Worm (Caenorhabditis elegans) whole organism, L1 larva: ENCODE measurements around the gene ador-1.

Experiments used
- C04F5.9 ChIP-seq: sonication (generic microtip); optimal IDR thresholded peaks from 2 replicates; lab custom pipeline; 2016; ENCODE audit warnings: missing genetic modification characterization, missing compliant biosample characterization
- F16B12.6 ChIP-seq: fragments of 150-350 bp; optimal IDR thresholded peaks from 2 replicates; lab custom pipeline; 2014; ENCODE audit warnings: missing biosample characterization, missing genetic modification characterization
- Y116A8C.19 ChIP-seq: sonication (generic microtip); optimal IDR thresholded peaks from 2 replicates; lab custom pipeline; 2016; ENCODE audit warnings: missing compliant biosample characterization, missing genetic modification characterization, borderline replicate concordance
- aha-1 ChIP-seq: fragments of 150-350 bp; optimal IDR thresholded peaks from 2 replicates; lab custom pipeline; 2014; ENCODE audit warnings: missing biosample characterization, missing genetic modification characterization
- blmp-1 ChIP-seq: fragments of 150-350 bp; optimal IDR thresholded peaks from 2 replicates; lab custom pipeline; 2014; ENCODE audit warnings: missing biosample characterization, missing genetic modification characterization
- ceh-63 ChIP-seq: fragments of 200-800 bp; sonication (Bioruptor generic); optimal IDR thresholded peaks from 2 replicates; lab custom pipeline; 2018; ENCODE audit warnings: mild to moderate bottlenecking, missing genetic modification characterization, missing compliant biosample characterization
- ceh-82 ChIP-seq, 3 experiments: fragments of 150-350 bp in 1 of 3; sonication (generic microtip) in 2 of 3; optimal IDR thresholded peaks; 2 replicates each; lab custom pipeline; 2014 to 2017; ENCODE audit warnings: missing biosample characterization in 3 of 3, missing genetic modification characterization in 3 of 3
- dpl-1 ChIP-seq, 3 experiments: fragments of 150-350 bp in 2 of 3; sonication (generic microtip) in 1 of 3; optimal IDR thresholded peaks; 2 replicates each; lab custom pipeline; 2014 to 2017; ENCODE audit warnings: missing biosample characterization in 3 of 3, missing genetic modification characterization in 3 of 3, missing genetic modification reagents in 3 of 3
- efl-1 ChIP-seq, 4 experiments: fragments of 150-350 bp; optimal IDR thresholded peaks in 3 of 4; peaks in 1 of 4; 1 replicate in 1 of 4; 2 replicates in 3 of 4; lab custom pipeline; 2014; ENCODE audit warnings: missing biosample characterization in 2 of 4, missing genetic modification characterization in 2 of 4, missing genetic modification reagents in 2 of 4
- efl-3 ChIP-seq: fragments of 200-800 bp; sonication (Bioruptor generic); optimal IDR thresholded peaks from 2 replicates; lab custom pipeline; 2018; ENCODE audit warnings: mild to moderate bottlenecking, missing genetic modification characterization, missing compliant biosample characterization
- egl-13 ChIP-seq: sonication (generic microtip); optimal IDR thresholded peaks from 2 replicates; lab custom pipeline; 2016; ENCODE audit warnings: missing genotype, missing genetic modification reagents, missing genetic modification characterization, missing compliant biosample characterization
- elt-3 ChIP-seq, 6 experiments: fragments of 150-350 bp in 1 of 6; sonication (generic microtip); optimal IDR thresholded peaks; 2 replicates each; lab custom pipeline; 2017 to 2018; ENCODE audit warnings: missing biosample characterization in 6 of 6, missing genetic modification characterization in 6 of 6, inconsistent platforms in 1 of 6
- fkh-10 ChIP-seq: sonication (generic microtip); optimal IDR thresholded peaks from 2 replicates; lab custom pipeline; 2017; ENCODE audit warnings: missing biosample characterization, missing genetic modification reagents, missing genetic modification characterization
- fkh-4 ChIP-seq: sonication (generic microtip); optimal IDR thresholded peaks from 2 replicates; lab custom pipeline; 2016; ENCODE audit warnings: missing compliant biosample characterization, missing genetic modification characterization, borderline replicate concordance
- fkh-8 ChIP-seq: sonication (generic microtip); optimal IDR thresholded peaks from 2 replicates; lab custom pipeline; 2016; ENCODE audit warnings: mild to moderate bottlenecking, missing genetic modification characterization, missing compliant biosample characterization
- fos-1 ChIP-seq: fragments of 150-350 bp; optimal IDR thresholded peaks from 2 replicates; lab custom pipeline; 2014; ENCODE audit warnings: missing biosample characterization, missing genetic modification characterization
- hlh-17 ChIP-seq: fragments of 200-800 bp; sonication (Bioruptor generic); optimal IDR thresholded peaks from 2 replicates; lab custom pipeline; 2018; ENCODE audit warnings: missing genetic modification characterization, mild to moderate bottlenecking, missing compliant biosample characterization, moderate library complexity, borderline replicate concordance
- jun-1 ChIP-seq: fragments of 150-350 bp; optimal IDR thresholded peaks from 2 replicates; lab custom pipeline; 2014; ENCODE audit warnings: missing biosample characterization, missing genetic modification reagents, missing genetic modification characterization
- lin-13 ChIP-seq: fragments of 150-350 bp; optimal IDR thresholded peaks from 2 replicates; lab custom pipeline; 2014; ENCODE audit warnings: missing biosample characterization, missing genetic modification reagents, missing genetic modification characterization
- lin-14 ChIP-seq: fragments of 200-800 bp; sonication (Bioruptor generic); optimal IDR thresholded peaks from 2 replicates; lab custom pipeline; 2018; ENCODE audit warnings: mild to moderate bottlenecking, missing genetic modification characterization, moderate library complexity, missing compliant biosample characterization
- lin-39 ChIP-seq: fragments of 150-350 bp; optimal IDR thresholded peaks from 2 replicates; lab custom pipeline; 2014; ENCODE audit warnings: missing biosample characterization, missing genetic modification reagents, missing genetic modification characterization
- lir-3 ChIP-seq: sonication (generic microtip); optimal IDR thresholded peaks from 2 replicates; lab custom pipeline; 2016; ENCODE audit warnings: mild to moderate bottlenecking, missing genetic modification characterization, moderate library complexity, missing compliant biosample characterization; ENCODE audit not compliant: poor library complexity
- lsy-2 ChIP-seq, 2 experiments: fragments of 150-350 bp; optimal IDR thresholded peaks; 2 replicates each; lab custom pipeline; 2014; ENCODE audit warnings: missing biosample characterization in 2 of 2, missing genetic modification characterization in 2 of 2
- mab-9 ChIP-seq: fragments of 200-800 bp; sonication (Bioruptor generic); IDR thresholded peaks from 2 replicates; pipeline ENCODE4 v1.3.6; 2022; ENCODE audit warnings: missing genetic modification reagents, missing genetic modification characterization, missing compliant biosample characterization
- mef-2 ChIP-seq: fragments of 150-350 bp; optimal IDR thresholded peaks from 2 replicates; lab custom pipeline; 2014; ENCODE audit warnings: missing biosample characterization, missing genetic modification characterization
- nhr-12 ChIP-seq: sonication (generic microtip); optimal IDR thresholded peaks from 2 replicates; lab custom pipeline; 2017; ENCODE audit warnings: missing biosample characterization, missing genetic modification characterization
- nhr-19 ChIP-seq: fragments of 200-800 bp; sonication (Bioruptor generic); conservative IDR thresholded peaks from 2 replicates; pipeline ENCODE4 v1.3.6; 2022; ENCODE audit warnings: missing genetic modification characterization, missing compliant biosample characterization
- nhr-20 ChIP-seq: sonication (generic microtip); optimal IDR thresholded peaks from 2 replicates; lab custom pipeline; 2016; ENCODE audit warnings: mild to moderate bottlenecking, missing genetic modification characterization, missing compliant biosample characterization
- nhr-28 ChIP-seq: fragments of 150-350 bp; optimal IDR thresholded peaks from 2 replicates; lab custom pipeline; 2014; ENCODE audit warnings: missing biosample characterization, missing genetic modification characterization
- nhr-47 ChIP-seq: sonication (generic microtip); optimal IDR thresholded peaks from 2 replicates; lab custom pipeline; 2016; ENCODE audit warnings: mild to moderate bottlenecking, missing genetic modification characterization, moderate library complexity, missing compliant biosample characterization
- nhr-90 ChIP-seq: sonication (generic microtip); optimal IDR thresholded peaks from 2 replicates; lab custom pipeline; 2016; ENCODE audit warnings: mild to moderate bottlenecking, missing genetic modification characterization, missing compliant biosample characterization; ENCODE audit not compliant: poor library complexity
- skn-1 ChIP-seq: fragments of 150-350 bp; optimal IDR thresholded peaks from 2 replicates; lab custom pipeline; 2014; ENCODE audit warnings: missing biosample characterization, missing genetic modification characterization
- snpc-4 ChIP-seq: fragments of 150-350 bp; optimal IDR thresholded peaks from 2 replicates; lab custom pipeline; 2014; ENCODE audit warnings: missing biosample characterization, missing genetic modification characterization
- snu-23 ChIP-seq: sonication (generic microtip); optimal IDR thresholded peaks from 2 replicates; lab custom pipeline; 2016; ENCODE audit warnings: missing genetic modification characterization, missing compliant biosample characterization
- sup-37 ChIP-seq: fragments of 200-800 bp; sonication (Bioruptor generic); optimal IDR thresholded peaks from 2 replicates; lab custom pipeline; 2018; ENCODE audit warnings: mild to moderate bottlenecking, missing genetic modification characterization, missing compliant biosample characterization
- swsn-7 ChIP-seq: sonication (generic microtip); optimal IDR thresholded peaks from 2 replicates; lab custom pipeline; 2016; ENCODE audit warnings: missing genetic modification characterization, missing compliant biosample characterization
- tbx-2 ChIP-seq: sonication (generic microtip); optimal IDR thresholded peaks from 2 replicates; lab custom pipeline; 2016; ENCODE audit warnings: missing genetic modification characterization, missing compliant biosample characterization
- tlp-1 ChIP-seq: fragments of 150-350 bp; optimal IDR thresholded peaks from 2 replicates; lab custom pipeline; 2014; ENCODE audit warnings: missing biosample characterization, missing genetic modification characterization
- unc-98 ChIP-seq: fragments of 200-800 bp; sonication (Bioruptor generic); IDR thresholded peaks from 2 replicates; pipeline ENCODE4 v1.3.6; 2022; ENCODE audit warnings: missing genetic modification characterization, missing compliant biosample characterization
- vab-15 ChIP-seq: sonication (generic microtip); optimal IDR thresholded peaks from 2 replicates; lab custom pipeline; 2017; ENCODE audit warnings: missing genotype, mild to moderate bottlenecking, missing genetic modification characterization, missing compliant biosample characterization
- xbp-1 ChIP-seq: sonication (generic microtip); optimal IDR thresholded peaks from 2 replicates; lab custom pipeline; 2016; ENCODE audit warnings: missing genetic modification characterization, missing compliant biosample characterization
- zag-1 ChIP-seq: fragments of 150-350 bp; optimal IDR thresholded peaks from 2 replicates; lab custom pipeline; 2014; ENCODE audit warnings: missing biosample characterization, missing genetic modification characterization
- zip-4 ChIP-seq: fragments of 200-800 bp; sonication (Bioruptor generic); optimal IDR thresholded peaks from 2 replicates; lab custom pipeline; 2018; ENCODE audit warnings: mild to moderate bottlenecking, missing genetic modification characterization, moderate library complexity, missing compliant biosample characterization
- ztf-4 ChIP-seq: fragments of 150-350 bp; optimal IDR thresholded peaks from 2 replicates; lab custom pipeline; 2014; ENCODE audit warnings: missing biosample characterization, missing genetic modification characterization

Gene ador-1

ce11 chrII:12525526-12525925, 22.8 kb upstream of the ador-1 start, which contains the start of gene srx-118:
TSS of gene srx-118 (plus strand) at chrII:12525826.
- TF ChIP-seq hlh-17 (GFP tag; lab: Kevin White, UChicago) (no peak), ceh-63 (GFP tag; lab: Kevin White, UChicago) (no peak), snu-23 (GFP tag; lab: Kevin White, UChicago) (no peak), xbp-1 (no peak), zip-4 (GFP tag; lab: Kevin White, UChicago) (no peak), mab-9 (GFP tag; lab: Robert Waterston, UW) (no peak), snpc-4 (no peak), blmp-1 (tag; lab: Kevin White, UChicago) (no peak), fkh-4 (tag; lab: Kevin White, UChicago) (no peak), swsn-7 (tag; lab: Kevin White, UChicago) (no peak), zag-1 (no peak), mef-2 (tag; lab: Kevin White, UChicago) (no peak), egl-13 (tag; lab: Kevin White, UChicago) (no peak), ceh-82 (tag; optimal IDR thresholded peaks at IDR 0.05; lab: Kevin White, UChicago) (no peak), fkh-10 (no peak), tlp-1 (tag; lab: Kevin White, UChicago) (no peak), elt-3 (tag; optimal IDR thresholded peaks at IDR 0.05; lab: Kevin White, UChicago) (no peak), aha-1 (tag; lab: Kevin White, UChicago) (no peak), jun-1 (no peak)

- TF ChIP-seq C04F5.9 (tag; lab: Kevin White, UChicago), result no peak
Measured at ce11 chrII:12519616-12520015, 16.9 kb upstream of the ador-1 start, which contains the start of gene ceh-99. TSS of gene ceh-99 (plus strand) at chrII:12519981.

- TF ChIP-seq zag-1 (no peak), nhr-28 (tag; lab: Kevin White, UChicago) (no peak), nhr-20 (tag; lab: Kevin White, UChicago) (no peak), vab-15 (tag; lab: Kevin White, UChicago) (no peak), efl-1 (optimal IDR thresholded peaks at IDR 0.05; lab: Kevin White, UChicago) (no peak), efl-1 (GFP tag; optimal IDR thresholded peaks at IDR 0.05 in 1 of 2; lab: Kevin White, UChicago) (no peak), Y116A8C.19 (no peak), mef-2 (tag; lab: Kevin White, UChicago) (no peak), unc-98 (no peak), blmp-1 (tag; lab: Kevin White, UChicago) (no peak), nhr-12 (tag; lab: Kevin White, UChicago) (no peak), fos-1 (tag; lab: Kevin White, UChicago) (no peak), sup-37 (GFP tag; lab: Kevin White, UChicago) (no peak), lsy-2 (tag; optimal IDR thresholded peaks at IDR 0.05; lab: Kevin White, UChicago) (no peak)
Measured at ce11 chrII:12518809-12519344, 16.2 kb upstream of the ador-1 start, which contains the start of gene srh-70. TSS of gene srh-70 (minus strand) at chrII:12518859.

- TF ChIP-seq lin-13 (GFP tag; lab: Kevin White, UChicago) (no peak), lin-14 (GFP tag; lab: Kevin White, UChicago) (no peak), nhr-47 (no peak), lin-39 (tag; lab: Kevin White, UChicago) (no peak), dpl-1 (GFP tag; optimal IDR thresholded peaks at IDR 0.05; lab: Kevin White, UChicago) (no peak), F16B12.6 (tag; lab: Kevin White, UChicago) (no peak), fkh-4 (tag; lab: Kevin White, UChicago) (no peak), fkh-8 (tag; lab: Kevin White, UChicago) (no peak), nhr-19 (GFP tag; lab: Robert Waterston, UW) (no peak), tbx-2 (tag; lab: Kevin White, UChicago) (no peak), skn-1 (tag; lab: Kevin White, UChicago) (no peak), lir-3 (tag; lab: Kevin White, UChicago) (no peak), efl-3 (GFP tag; lab: Kevin White, UChicago) (no peak), ztf-4 (tag; lab: Kevin White, UChicago) (no peak), swsn-7 (tag; lab: Kevin White, UChicago) (no peak), nhr-90 (tag; lab: Kevin White, UChicago) (no peak)
Measured at ce11 chrII:12518008-12518407, 15.3 kb upstream of the ador-1 start.
